Worm (Caenorhabditis elegans): ENCODE results near the gene B0238.9.

DNA sequence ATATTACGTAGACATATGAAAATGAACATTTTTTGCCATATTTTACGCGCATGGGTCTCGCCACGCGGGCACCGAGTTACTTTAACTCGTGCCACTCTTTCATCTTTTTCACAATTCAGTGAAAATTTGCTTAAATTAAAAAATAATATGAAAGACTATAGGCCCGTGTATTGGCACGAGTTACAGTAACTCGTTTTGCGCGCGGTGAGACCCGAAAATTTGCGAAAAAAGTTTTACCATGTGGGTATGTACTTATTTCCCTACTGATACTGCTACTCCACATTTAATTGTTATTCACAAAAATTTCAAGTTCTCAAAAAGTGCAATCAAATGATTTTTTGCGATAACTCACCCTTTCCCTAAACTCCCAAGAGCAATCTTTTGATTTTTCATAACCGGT lies 19.8 kb upstream of the B0238.9 start:
- no peak for TF ChIP-seq ztf-11 (tag; optimal IDR thresholded peaks at IDR 0.05)
- TF ChIP-seq unc-39 (tag; optimal IDR thresholded peaks at IDR 0.05): no peak
- no peak for TF ChIP-seq nhr-237 (tag; optimal IDR thresholded peaks at IDR 0.05)
- TF ChIP-seq snpc-4 (tag; optimal IDR thresholded peaks at IDR 0.05): no peak
- no peak for TF ChIP-seq nhr-76 (tag; optimal IDR thresholded peaks at IDR 0.05)
- no peak for TF ChIP-seq lin-13 (tag; optimal IDR thresholded peaks at IDR 0.05)
- TF ChIP-seq ces-1 (GFP tag; optimal IDR thresholded peaks at IDR 0.05): no peak
- no peak for TF ChIP-seq ham-2 (GFP tag; optimal IDR thresholded peaks at IDR 0.05)
- TF ChIP-seq mep-1 (tag; optimal IDR thresholded peaks at IDR 0.05): no peak
- no peak for TF ChIP-seq zip-8 (tag; optimal IDR thresholded peaks at IDR 0.05)
- TF ChIP-seq unc-62 (GFP tag; optimal IDR thresholded peaks at IDR 0.05): no peak
- TF ChIP-seq nhr-12 (tag; optimal IDR thresholded peaks at IDR 0.05): no peak
- no peak for TF ChIP-seq pha-4 (tag; optimal IDR thresholded peaks at IDR 0.05)
- no peak for TF ChIP-seq elt-3 (tag; optimal IDR thresholded peaks at IDR 0.05)

All from whole organism, mixed stage, embryonic.